Fruit fly (Drosophila melanogaster) whole organism, embryonic: ENCODE results near the gene dlt.

Experiments
- CG10366 ChIP-seq: fragments of 200-800 bp; sonication (Bioruptor generic); IDR thresholded peaks from 2 replicates; pipeline ENCODE4 v1.3.6; 2022; ENCODE audit warnings: missing biosample characterization, missing genetic modification characterization
- CG11093 ChIP-seq: fragments of 200-800 bp; sonication (Bioruptor generic); IDR thresholded peaks from 3 replicates; pipeline ENCODE4 v1.3.6; 2022; ENCODE audit warnings: missing biosample characterization, missing genetic modification characterization
- CG17186 ChIP-seq: fragments of 200-800 bp; sonication (Bioruptor generic); optimal IDR thresholded peaks from 3 replicates; lab custom pipeline; 2017; ENCODE audit warnings: missing biosample characterization, missing genetic modification reagents, missing genetic modification characterization
- CG17612 ChIP-seq: fragments of 200-800 bp; sonication (Bioruptor generic); IDR thresholded peaks from 2 replicates; pipeline ENCODE4 v1.3.6; 2022; ENCODE audit warnings: missing biosample characterization, missing genetic modification characterization
- CG2129 ChIP-seq: fragments of 200-800 bp; sonication (Bioruptor generic); IDR thresholded peaks from 2 replicates; pipeline ENCODE4 v1.3.6; 2022; ENCODE audit warnings: missing biosample characterization, missing genetic modification characterization; ENCODE audit not compliant: partially characterized antibody
- CG2875 ChIP-seq: fragments of 200-800 bp; sonication (Bioruptor generic); optimal IDR thresholded peaks from 2 replicates; lab custom pipeline; 2017; ENCODE audit warnings: missing biosample characterization, mild to moderate bottlenecking, missing genetic modification characterization, missing genetic modification reagents
- CG2889 ChIP-seq: fragments of 200-800 bp; sonication (Bioruptor generic); IDR thresholded peaks from 3 replicates; pipeline ENCODE4 v1.3.6; 2022; ENCODE audit warnings: missing biosample characterization, missing genetic modification characterization
- CG31365 ChIP-seq: fragments of 200-800 bp; sonication (Bioruptor generic); optimal IDR thresholded peaks from 2 replicates; lab custom pipeline; 2018; ENCODE audit warnings: missing biosample characterization, mild to moderate bottlenecking, missing genetic modification characterization
- CG32532 ChIP-seq: fragments of 200-800 bp; sonication (Bioruptor generic); IDR thresholded peaks from 2 replicates; pipeline ENCODE4 v1.3.6; 2022; ENCODE audit warnings: missing biosample characterization, missing genetic modification characterization
- CG4328 ChIP-seq: fragments of 200-800 bp; sonication (Bioruptor generic); optimal IDR thresholded peaks from 3 replicates; lab custom pipeline; 2017; ENCODE audit warnings: missing biosample characterization, missing genetic modification reagents, missing genetic modification characterization
- CG6683 ChIP-seq: fragments of 200-800 bp; sonication (Bioruptor generic); optimal IDR thresholded peaks from 2 replicates; lab custom pipeline; 2017; ENCODE audit warnings: missing biosample characterization, mild to moderate bottlenecking, missing genetic modification characterization, missing genetic modification reagents
- CG6689 ChIP-seq: fragments of 200-800 bp; sonication (Bioruptor generic); IDR thresholded peaks from 2 replicates; pipeline ENCODE4 v1.3.6; 2022; ENCODE audit warnings: missing biosample characterization, missing genetic modification characterization
- CG7357 ChIP-seq: fragments of 200-800 bp; sonication (Bioruptor generic); IDR thresholded peaks from 3 replicates; pipeline ENCODE4 v1.3.6; 2022; ENCODE audit warnings: missing biosample characterization, missing genetic modification characterization
- CG7963 ChIP-seq: fragments of 200-800 bp; sonication (Bioruptor generic); IDR thresholded peaks from 3 replicates; pipeline ENCODE4 v1.3.6; 2022; ENCODE audit warnings: missing biosample characterization, missing genetic modification characterization; ENCODE audit not compliant: partially characterized antibody
- CG9437 ChIP-seq: fragments of 200-800 bp; sonication (Bioruptor generic); optimal IDR thresholded peaks from 2 replicates; lab custom pipeline; 2018; ENCODE audit warnings: missing biosample characterization, mild to moderate bottlenecking, missing genetic modification characterization
- Ets65A ChIP-seq: fragments of 200-800 bp; sonication (Bioruptor generic); peaks from one replicate; lab custom pipeline; 2016; ENCODE audit warnings: missing biosample characterization, missing genetic modification characterization
- Fer1 ChIP-seq: fragments of 200-800 bp; sonication (Bioruptor generic); optimal IDR thresholded peaks from 2 replicates; lab custom pipeline; 2017; ENCODE audit warnings: missing biosample characterization, mild to moderate bottlenecking, missing genetic modification characterization
- Fer3 ChIP-seq: fragments of 200-800 bp; sonication (Bioruptor generic); optimal IDR thresholded peaks from 2 replicates; lab custom pipeline; 2018; ENCODE audit warnings: missing biosample characterization, mild to moderate bottlenecking, missing genetic modification characterization, moderate library complexity
- Gsc ChIP-seq: fragments of 200-800 bp; sonication (Bioruptor generic); IDR thresholded peaks from 2 replicates; pipeline ENCODE4 v1.3.6; 2022; ENCODE audit warnings: missing biosample characterization, missing genetic modification characterization
- H15 ChIP-seq: fragments of 200-800 bp; sonication (Bioruptor generic); IDR thresholded peaks from 3 replicates; pipeline ENCODE4 v1.3.6; 2022; ENCODE audit warnings: missing biosample characterization, missing genetic modification characterization
- Oli ChIP-seq: fragments of 200-800 bp; sonication (Bioruptor generic); optimal IDR thresholded peaks from 2 replicates; lab custom pipeline; 2018; ENCODE audit warnings: missing biosample characterization, mild to moderate bottlenecking, missing genetic modification characterization, moderate library complexity
- Opbp ChIP-seq: fragments of 200-800 bp; sonication (Bioruptor generic); IDR thresholded peaks from 3 replicates; pipeline ENCODE4 v1.3.6; 2022; ENCODE audit warnings: missing biosample characterization, missing genetic modification characterization; ENCODE audit not compliant: partially characterized antibody
- Ravus ChIP-seq: fragments of 200-800 bp; sonication (Bioruptor generic); IDR thresholded peaks from 2 replicates; pipeline ENCODE4 v1.3.6; 2022; ENCODE audit warnings: missing biosample characterization, missing genetic modification characterization
- Rfx ChIP-seq: fragments of 200-800 bp; sonication (Bioruptor generic); IDR thresholded peaks from 2 replicates; pipeline ENCODE4 v1.3.6; 2022; ENCODE audit warnings: missing biosample characterization, missing genetic modification characterization
- Sox100B ChIP-seq: fragments of 200-800 bp; sonication (Bioruptor generic); optimal IDR thresholded peaks from 3 replicates; lab custom pipeline; 2018; ENCODE audit warnings: missing biosample characterization, mild to moderate bottlenecking, missing genetic modification characterization
- Xrp1 ChIP-seq: fragments of 200-800 bp; sonication (Bioruptor generic); IDR thresholded peaks from 2 replicates; pipeline ENCODE4 v1.3.6; 2022; ENCODE audit warnings: missing biosample characterization, missing genetic modification characterization
- abd-A ChIP-seq: fragments of 200-800 bp; sonication (Bioruptor generic); optimal IDR thresholded peaks from 3 replicates; lab custom pipeline; 2019; ENCODE audit warnings: missing biosample characterization, mild to moderate bottlenecking, missing genetic modification characterization, moderate library complexity
- al ChIP-seq: fragments of 200-800 bp; sonication (Bioruptor generic); IDR thresholded peaks from 2 replicates; pipeline ENCODE4 v1.3.6; 2022; ENCODE audit warnings: missing biosample characterization, missing genetic modification characterization
- emc ChIP-seq: fragments of 200-800 bp; sonication (Bioruptor generic); optimal IDR thresholded peaks from 2 replicates; lab custom pipeline; 2016; ENCODE audit warnings: missing biosample characterization, missing genetic modification characterization
- exex ChIP-seq: fragments of 200-800 bp; sonication (Bioruptor generic); optimal IDR thresholded peaks from 4 replicates; lab custom pipeline; 2018; ENCODE audit warnings: missing biosample characterization, mild to moderate bottlenecking, missing genetic modification characterization, moderate library complexity
- fd3F ChIP-seq: fragments of 200-800 bp; sonication (Bioruptor generic); optimal IDR thresholded peaks from 2 replicates; lab custom pipeline; 2018; ENCODE audit warnings: missing biosample characterization, mild to moderate bottlenecking, missing genetic modification characterization, moderate library complexity
- grau ChIP-seq: fragments of 200-800 bp; optimal IDR thresholded peaks from 3 replicates; lab custom pipeline; 2019; ENCODE audit warnings: missing biosample characterization, mild to moderate bottlenecking, missing genetic modification characterization, moderate library complexity
- hbn ChIP-seq: fragments of 200-800 bp; sonication (Bioruptor generic); IDR thresholded peaks from 2 replicates; pipeline ENCODE4 v1.3.6; 2022; ENCODE audit warnings: missing biosample characterization, missing genetic modification characterization; ENCODE audit not compliant: partially characterized antibody
- hkb ChIP-seq, 2 experiments: fragments of 200-800 bp in 1 of 2; fragments of >200 bp in 1 of 2; sonication (Bioruptor generic) in 1 of 2; IDR thresholded peaks in 1 of 2; optimal IDR thresholded peaks in 1 of 2; 2 replicates each; pipeline versions ENCODE4 v1.3.6 to Lab custom; 2017 to 2022; ENCODE audit warnings: missing biosample characterization in 1 of 2, missing genetic modification characterization in 1 of 2
- ind ChIP-seq: fragments of 200-800 bp; sonication (Bioruptor generic); optimal IDR thresholded peaks from 3 replicates; lab custom pipeline; 2016; ENCODE audit warnings: missing biosample characterization, missing genetic modification characterization
- lmd ChIP-seq: fragments of 200-800 bp; sonication (Bioruptor generic); IDR thresholded peaks from 2 replicates; pipeline ENCODE4 v1.3.6; 2022; ENCODE audit warnings: missing biosample characterization, missing genetic modification characterization
- nmo ChIP-seq: fragments of 200-800 bp; sonication (Bioruptor generic); optimal IDR thresholded peaks from 2 replicates; lab custom pipeline; 2018; ENCODE audit warnings: missing biosample characterization, mild to moderate bottlenecking, missing genetic modification characterization, moderate library complexity
- odd ChIP-seq: fragments of 200-800 bp; sonication (Bioruptor generic); optimal IDR thresholded peaks from 2 replicates; lab custom pipeline; 2017; ENCODE audit warnings: missing biosample characterization, mild to moderate bottlenecking, missing genetic modification characterization
- pan ChIP-seq, 4 experiments: fragments of >200 bp in 3 of 4; fragments of 200-800 bp in 1 of 4; sonication (Bioruptor generic) in 1 of 4; optimal IDR thresholded peaks in 3 of 4; IDR thresholded peaks in 1 of 4; 2 replicates each; pipeline versions ENCODE4 v1.3.6 to Lab custom; 2017 to 2022; ENCODE audit warnings: missing biosample characterization in 2 of 4, missing genetic modification characterization in 2 of 4, mixed read lengths in 1 of 4
- pfk ChIP-seq: fragments of 200-800 bp; sonication (Bioruptor generic); optimal IDR thresholded peaks from 2 replicates; lab custom pipeline; 2018; ENCODE audit warnings: missing biosample characterization, mild to moderate bottlenecking, missing genetic modification characterization, moderate library complexity
- prd ChIP-seq, 3 experiments: fragments of >200 bp in 2 of 3; fragments of 200-800 bp in 1 of 3; sonication (Bioruptor generic) in 1 of 3; optimal IDR thresholded peaks in 2 of 3; IDR thresholded peaks in 1 of 3; 2 replicates in 2 of 3; 3 replicates in 1 of 3; pipeline versions ENCODE4 v1.3.6 to Lab custom; 2017 to 2022; ENCODE audit warnings: missing biosample characterization in 1 of 3, missing genetic modification characterization in 1 of 3
- sens ChIP-seq: fragments of 200-800 bp; sonication (Bioruptor generic); peaks from one replicate; lab custom pipeline; 2016; ENCODE audit warnings: missing biosample characterization, missing genetic modification characterization
- slbo ChIP-seq: fragments of 200-800 bp; sonication (Bioruptor generic); IDR thresholded peaks from 2 replicates; pipeline ENCODE4 v1.3.6; 2022; ENCODE audit warnings: missing biosample characterization, missing genetic modification characterization
- ssp ChIP-seq: fragments of 200-800 bp; sonication (Bioruptor generic); IDR thresholded peaks from 2 replicates; pipeline ENCODE4 v1.3.6; 2022; ENCODE audit warnings: missing biosample characterization, missing genetic modification characterization
- tgo ChIP-seq: fragments of 200-800 bp; sonication (Bioruptor generic); IDR thresholded peaks from 3 replicates; pipeline ENCODE4 v1.3.6; 2022; ENCODE audit warnings: missing biosample characterization, missing genetic modification characterization
- twi ChIP-seq: fragments of 200-800 bp; optimal IDR thresholded peaks from 2 replicates; lab custom pipeline; 2019; ENCODE audit warnings: missing biosample characterization, mild to moderate bottlenecking, missing genetic modification characterization, moderate library complexity
- vfl ChIP-seq: fragments of 200-800 bp; sonication (Bioruptor generic); optimal IDR thresholded peaks from 2 replicates; lab custom pipeline; 2016; ENCODE audit warnings: missing biosample characterization, missing genetic modification characterization

The dlt gene

dm6 chr3L:1741655-1742551, 53.2 kb downstream of the dlt start (continued):
- TF ChIP-seq pfk: peak; percentile 25
- TF ChIP-seq CG31365 (tag; lab: Kevin White, UChicago): no peak
- no peak for TF ChIP-seq tgo
- no peak for TF ChIP-seq hbn (GFP tag; lab: Robert Waterston, UW)
- no peak for TF ChIP-seq vfl
- no peak for TF ChIP-seq Sox100B (GFP tag; lab: Kevin White, UChicago)
- TF ChIP-seq CG32532: no peak
- TF ChIP-seq exex (tag; lab: Kevin White, UChicago): peak; percentile 98
- no peak for TF ChIP-seq CG2889 (GFP tag; lab: Robert Waterston, UW)
- TF ChIP-seq odd (GFP tag; lab: Kevin White, UChicago): no peak
- TF ChIP-seq Fer3 (tag; lab: Kevin White, UChicago): no peak
- TF ChIP-seq abd-A (tag; lab: Kevin White, UChicago): peak; percentile 11
- no peak for TF ChIP-seq CG4328 (GFP tag; lab: Kevin White, UChicago)
- TF ChIP-seq al: no peak
- TF ChIP-seq Ravus (GFP tag; lab: Robert Waterston, UW): no peak
- TF ChIP-seq prd (optimal IDR thresholded peaks at IDR 0.05; lab: Kevin White, UChicago): no peak
- 0 out of 3 replicates have a peak, but pooled peaks have one; percentile 3 for TF ChIP-seq prd (GFP tag; IDR thresholded peaks at IDR 0.05; lab: Robert Waterston, UW)
- TF ChIP-seq CG6683: no peak
- TF ChIP-seq CG17186 (GFP tag; lab: Kevin White, UChicago): no peak
- no peak for TF ChIP-seq ssp (GFP tag; lab: Robert Waterston, UW)
- TF ChIP-seq H15 (GFP tag; lab: Robert Waterston, UW): no peak
- TF ChIP-seq emc (GFP tag; lab: Kevin White, UChicago): no peak

- TF ChIP-seq Oli (tag; lab: Kevin White, UChicago): peak; percentile 45
- peak; percentile 23 for TF ChIP-seq ind (GFP tag; lab: Kevin White, UChicago)
- TF ChIP-seq CG9437 (GFP tag; lab: Kevin White, UChicago): peak; percentile 15
- peak; percentile 14 for TF ChIP-seq fd3F (GFP tag; lab: Kevin White, UChicago)
- peak; percentile 18 for TF ChIP-seq nmo (GFP tag; lab: Kevin White, UChicago)
- peak; percentile 18; the same call in 1 of the 2 replicates for TF ChIP-seq lmd (GFP tag; lab: Robert Waterston, UW)
- 0 out of 2 replicates have a peak, but pooled peaks have one; percentile 10 for TF ChIP-seq Xrp1 (GFP tag; lab: Robert Waterston, UW)
- TF ChIP-seq grau: peak; percentile 9
- no peak for TF ChIP-seq CG11093 (GFP tag; lab: Robert Waterston, UW)
- TF ChIP-seq slbo: 0 out of 2 replicates have a peak, but pooled peaks have one; percentile 7
- TF ChIP-seq CG17612: no peak
- TF ChIP-seq Ets65A: peak; percentile 77
- TF ChIP-seq Opbp: no peak
- TF ChIP-seq twi (tag; lab: Kevin White, UChicago): no peak
- TF ChIP-seq CG10366 (GFP tag; lab: Robert Waterston, UW): peak; percentile 26; the same call in 1 of the 2 replicates
- no peak for TF ChIP-seq Gsc
- no peak for TF ChIP-seq Fer1 (GFP tag; lab: Kevin White, UChicago)
- TF ChIP-seq hkb (optimal IDR thresholded peaks at IDR 0.05; lab: Kevin White, UChicago): no peak
- 0 out of 2 replicates have a peak, but pooled peaks have one; percentile 11 for TF ChIP-seq hkb (GFP tag; IDR thresholded peaks at IDR 0.05; lab: Robert Waterston, UW)
- TF ChIP-seq Sox100B (GFP tag; lab: Kevin White, UChicago): peak; percentile 36
- TF ChIP-seq CG7963 (GFP tag; lab: Robert Waterston, UW): no peak
- peak; percentile 53 for TF ChIP-seq sens (GFP tag; lab: Kevin White, UChicago)
- TF ChIP-seq pan (optimal IDR thresholded peaks at IDR 0.05; lab: Kevin White, UChicago): no peak
- TF ChIP-seq pan (GFP tag; optimal IDR thresholded peaks at IDR 0.05 in 1 of 2, IDR thresholded peaks at IDR 0.05 in 1 of 2): peak in 1 of 2 experiments; percentile 45
- TF ChIP-seq Rfx: 0 out of 2 replicates have a peak, but pooled peaks have one; percentile 14
- TF ChIP-seq CG2875 (GFP tag; lab: Kevin White, UChicago): no peak
- TF ChIP-seq CG7357: 0 out of 3 replicates have a peak, but pooled peaks have one; percentile 7
- no peak for TF ChIP-seq CG2129
- TF ChIP-seq CG6689 (GFP tag; lab: Robert Waterston, UW): 0 out of 2 replicates have a peak, but pooled peaks have one; percentile 16
Observed at dm6 chr3L:1741107-1741506, 54.0 kb downstream of the dlt start.
